Fruit fly (Drosophila melanogaster) whole organism, pupa: ENCODE measurements around the gene zuc.

ENCODE experiments used
- CG10348 ChIP-seq: fragments of 200-800 bp; sonication (Bioruptor generic); IDR thresholded peaks from 2 replicates; pipeline ENCODE4 v1.3.6; 2022; ENCODE audit warnings: missing biosample characterization, missing genetic modification characterization
- CG14655 ChIP-seq: fragments of 200-800 bp; sonication (Bioruptor generic); optimal IDR thresholded peaks from 3 replicates; lab custom pipeline; 2017; ENCODE audit warnings: mild to moderate bottlenecking, missing biosample characterization, missing genetic modification reagents, missing genetic modification characterization
- CG15710 ChIP-seq: fragments of 200-800 bp; sonication (Bioruptor generic); optimal IDR thresholded peaks from 2 replicates; lab custom pipeline; 2018; ENCODE audit warnings: missing biosample characterization, mild to moderate bottlenecking, missing genetic modification characterization, moderate library complexity
- CG32121 ChIP-seq: fragments of 200-800 bp; sonication (Bioruptor generic); IDR thresholded peaks from 2 replicates; pipeline ENCODE4 v1.3.6; 2022; ENCODE audit warnings: missing biosample characterization, missing genetic modification characterization
- D1 ChIP-seq: fragments of 200-800 bp; sonication (Bioruptor generic); optimal IDR thresholded peaks from 2 replicates; lab custom pipeline; 2018; ENCODE audit warnings: missing biosample characterization, mild to moderate bottlenecking, missing genetic modification characterization, moderate library complexity
- Ets98B ChIP-seq: fragments of 200-800 bp; sonication (Bioruptor generic); IDR thresholded peaks from 2 replicates; pipeline ENCODE4 v1.3.6; 2022; ENCODE audit warnings: missing biosample characterization, missing genetic modification characterization
- Pif1B ChIP-seq: fragments of 200-800 bp; sonication (Bioruptor generic); optimal IDR thresholded peaks from 3 replicates; lab custom pipeline; 2016; ENCODE audit warnings: missing biosample characterization, missing genetic modification characterization
- Snoo ChIP-seq: fragments of 200-800 bp; sonication (Bioruptor generic); optimal IDR thresholded peaks from 3 replicates; lab custom pipeline; 2017; ENCODE audit warnings: missing biosample characterization, mild to moderate bottlenecking, missing genetic modification characterization, inconsistent platforms

DNA sequence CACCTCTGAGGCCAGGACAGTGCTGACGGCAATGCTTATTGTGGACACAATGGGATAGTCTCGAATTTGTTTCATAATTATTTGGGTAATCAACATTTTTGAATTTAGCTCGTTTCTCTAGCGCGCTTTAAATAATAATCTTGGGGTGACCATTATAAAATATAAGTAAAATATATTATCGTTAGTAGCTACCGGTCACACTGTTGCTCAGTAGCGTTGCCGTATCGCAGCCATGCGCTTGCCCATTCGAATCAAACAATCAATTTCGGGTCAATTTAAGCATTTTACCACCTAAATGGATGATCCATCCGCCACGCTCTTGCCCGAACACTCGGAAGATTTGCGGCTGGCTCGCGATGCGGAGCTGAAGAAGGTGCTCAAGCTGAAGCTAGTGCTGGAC lies at the start of gene zuc, which contains the start of gene dgt2:
- no peak for TF ChIP-seq CG15710
- TF ChIP-seq Ets98B, result no peak
- TF ChIP-seq D1 (tag; lab: Kevin White, UChicago), result no peak
- TF ChIP-seq CG32121 (GFP tag; lab: Robert Waterston, UW), result no peak
- TF ChIP-seq Pif1B (GFP tag; lab: Kevin White, UChicago), result no peak
- TF ChIP-seq CG14655 (GFP tag; lab: Kevin White, UChicago), result no peak
- no peak for TF ChIP-seq CG10348
- no peak for TF ChIP-seq Snoo (tag; lab: Kevin White, UChicago)
